Worm (Caenorhabditis elegans) whole organism, L4/young adult: ENCODE data around the gene swt-4.

Experiments
- W03F9.2 ChIP-seq: fragments of 150-350 bp; optimal IDR thresholded peaks from 2 replicates; lab custom pipeline; 2014; ENCODE audit warnings: missing biosample characterization, missing genetic modification characterization
- dao-5 ChIP-seq: sonication (generic microtip); optimal IDR thresholded peaks from 2 replicates; lab custom pipeline; 2016; ENCODE audit warnings: missing genotype, missing genetic modification characterization, moderate library complexity, missing compliant biosample characterization
- him-1 ChIP-seq: sonication (generic microtip); optimal IDR thresholded peaks from 2 replicates; lab custom pipeline; 2016; ENCODE audit warnings: missing genotype, missing genetic modification reagents, missing genetic modification characterization, missing compliant biosample characterization

Gene swt-4

DNA sequence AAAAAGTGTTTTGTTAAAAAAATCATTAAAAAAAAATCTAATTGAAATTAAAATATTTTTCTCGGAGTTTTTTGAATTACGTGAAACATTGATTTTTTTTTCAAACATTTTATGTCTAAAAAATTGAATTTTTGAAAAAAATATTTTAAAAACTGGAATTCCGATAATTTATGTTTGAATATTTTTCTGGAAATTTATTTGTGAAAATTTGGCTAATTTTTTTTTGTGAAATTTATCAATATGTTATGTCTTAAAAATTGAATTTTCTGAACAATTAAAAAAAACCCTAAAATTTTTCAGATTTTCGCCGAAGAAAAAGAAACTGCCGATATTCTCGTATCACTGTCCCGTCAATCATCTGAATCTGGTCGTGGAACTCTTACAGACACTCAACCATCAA is 16.6 kb downstream of the swt-4 start, which contains the start of gene Y39A1A.24:
Y39A1A.24 (plus strand) TSS at position 301 of the 400 bp plus-strand sequence.
- TF ChIP-seq W03F9.2 (tag; lab: Kevin White, UChicago) (no peak), him-1 (tag; lab: Kevin White, UChicago) (no peak), dao-5 (no peak)

DNA sequence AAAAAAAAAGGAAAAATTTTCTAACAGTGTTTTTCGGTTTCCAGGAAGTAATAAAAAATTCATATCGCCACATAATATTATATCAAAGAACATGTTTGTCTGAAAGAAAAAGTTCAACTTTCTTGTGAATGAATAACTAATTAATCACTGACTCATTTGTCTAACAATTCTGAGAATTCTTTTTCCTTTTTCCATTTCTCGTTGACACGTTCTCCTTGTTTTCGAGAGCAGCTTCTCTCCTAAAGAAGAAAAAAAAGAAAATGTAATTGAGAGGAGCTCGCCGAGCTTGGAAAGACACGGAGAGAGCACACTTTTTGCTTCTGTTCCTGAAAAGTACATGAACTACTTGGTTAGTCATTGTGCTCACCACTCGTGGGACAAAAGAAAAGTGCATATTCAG is 20.8 kb downstream of the swt-4 start:
- TF ChIP-seq dao-5 = no peak
- no peak for TF ChIP-seq him-1 (tag; lab: Kevin White, UChicago)
- no peak for TF ChIP-seq W03F9.2 (tag; lab: Kevin White, UChicago)

ce11 chrIII:10605049-10605448 is 23.9 kb downstream of the swt-4 start, which contains the start of gene rabx-5:
rabx-5 (plus strand) TSS chrIII:10605349.
- TF ChIP-seq him-1 (tag; lab: Kevin White, UChicago) (no peak), W03F9.2 (tag; lab: Kevin White, UChicago) (no peak), dao-5 (no peak)

DNA sequence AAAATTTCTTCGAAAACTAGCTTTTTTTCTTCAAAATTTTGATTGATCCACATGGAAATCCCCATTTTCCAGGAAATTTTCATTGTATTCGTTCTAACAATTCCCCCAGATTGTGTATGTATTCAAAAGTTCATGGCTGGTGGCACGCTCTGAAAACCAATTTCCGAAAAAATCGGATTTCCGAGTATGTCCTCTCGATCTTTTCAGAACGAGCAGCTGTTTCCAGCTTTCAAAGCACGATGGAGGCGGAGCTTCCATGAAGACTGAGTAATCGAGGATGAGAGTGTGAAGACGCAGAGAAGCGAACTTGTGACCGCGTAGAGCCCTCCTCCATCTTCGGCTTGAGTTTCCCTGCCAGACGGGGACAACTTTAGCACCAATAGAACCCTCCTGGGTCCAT is 24.6 kb downstream of the swt-4 start:
- TF ChIP-seq him-1 (tag; lab: Kevin White, UChicago) = no peak

DNA sequence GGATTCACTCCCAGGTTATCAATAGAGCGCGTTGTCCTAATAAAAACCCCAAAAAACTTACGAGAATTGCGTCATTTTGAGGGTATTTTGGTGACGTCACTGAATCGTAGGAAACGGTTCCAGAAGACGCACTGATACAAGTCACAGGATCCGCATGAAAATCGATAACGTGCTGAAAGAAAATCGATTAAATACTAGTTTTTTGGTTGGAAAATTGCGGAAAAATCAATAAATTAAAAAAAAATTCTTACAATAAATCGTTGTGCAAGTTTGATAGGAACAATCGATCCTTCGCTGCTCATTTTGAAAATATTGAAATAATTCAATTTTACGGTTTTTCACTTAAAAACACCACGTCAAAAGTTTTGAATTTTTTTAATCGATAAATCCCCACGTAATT is 25.7 kb downstream of the swt-4 start, which contains the start of gene Y39A1A.2:
Y39A1A.2 (minus strand) TSS at position 319 of the 400 bp plus-strand sequence.
- TF ChIP-seq W03F9.2 (tag; lab: Kevin White, UChicago) (no peak), dao-5 (no peak), him-1 (tag; lab: Kevin White, UChicago) (no peak)

DNA sequence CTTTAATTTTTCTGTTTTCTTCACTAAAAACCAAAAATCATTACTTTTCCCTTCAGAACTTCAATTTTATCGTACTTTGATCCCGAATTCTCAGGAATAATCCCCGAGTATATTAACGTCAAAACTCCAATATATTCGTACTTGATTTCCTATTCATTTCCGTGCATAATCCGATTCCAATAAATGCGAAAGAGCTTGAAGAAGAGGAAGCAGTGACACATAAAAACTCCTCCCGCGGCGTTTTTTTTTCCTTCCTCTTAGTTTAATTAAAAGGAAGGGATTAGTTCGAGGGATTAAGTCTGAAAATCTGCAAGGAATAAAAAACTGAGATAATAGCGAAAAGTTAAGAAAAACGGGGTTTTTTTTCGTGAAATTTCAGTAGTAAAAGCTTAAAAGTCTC is 28.0 kb downstream of the swt-4 start:
- TF ChIP-seq him-1 (tag; lab: Kevin White, UChicago) (no peak), W03F9.2 (tag; lab: Kevin White, UChicago) (no peak), dao-5 (no peak)

DNA sequence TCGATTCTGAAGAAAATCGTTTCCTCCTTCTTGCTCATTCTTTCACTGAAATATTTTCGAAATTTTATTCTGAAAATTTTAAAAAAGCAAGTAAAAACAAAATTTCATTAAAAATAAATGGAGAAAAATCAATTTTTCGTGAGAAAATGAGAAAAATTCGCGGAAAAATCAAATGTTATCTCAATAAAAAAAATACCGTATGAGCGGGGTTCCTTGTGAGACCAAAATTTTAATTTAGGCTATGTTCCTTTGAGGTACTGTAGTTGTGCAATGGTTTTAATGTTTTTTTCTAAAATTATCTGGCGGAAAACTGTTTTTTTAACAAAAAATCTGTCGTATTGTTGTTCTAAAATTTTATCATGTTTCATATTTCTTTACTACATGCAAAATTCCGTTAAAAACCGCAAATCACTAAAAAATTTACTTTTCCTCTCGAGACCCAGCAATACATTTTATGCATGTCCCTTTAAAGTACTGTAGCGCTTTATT is 28.8 kb downstream of the swt-4 start, which contains the start of gene epg-6:
epg-6 (minus strand) TSS at position 51 of the 489 bp plus-strand sequence.
- TF ChIP-seq dao-5 (no peak), W03F9.2 (tag; lab: Kevin White, UChicago) (peak; percentile 7)

DNA sequence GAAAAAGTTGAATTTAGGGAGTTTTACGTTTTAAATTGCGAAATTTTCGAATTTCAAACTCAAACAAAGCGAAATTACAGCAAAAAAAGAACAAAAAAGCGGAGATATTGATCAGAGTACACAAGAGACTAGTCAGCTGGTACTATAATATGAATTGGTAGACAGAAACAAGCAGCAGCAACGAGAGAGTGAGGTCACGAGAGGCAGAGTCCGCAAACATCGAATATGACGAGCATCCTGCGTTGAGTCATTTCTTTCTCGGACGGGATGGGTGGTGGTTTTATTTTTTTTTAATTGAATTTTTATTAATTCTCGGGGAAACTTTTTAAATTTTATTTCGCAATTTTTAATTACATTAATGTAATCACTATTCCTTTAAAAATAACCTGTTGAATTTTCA is 29.2 kb downstream of the swt-4 start:
- TF ChIP-seq him-1 (tag; lab: Kevin White, UChicago) = no peak
- TF ChIP-seq dao-5 = no peak
- peak; percentile 87 for TF ChIP-seq W03F9.2 (tag; lab: Kevin White, UChicago)

DNA sequence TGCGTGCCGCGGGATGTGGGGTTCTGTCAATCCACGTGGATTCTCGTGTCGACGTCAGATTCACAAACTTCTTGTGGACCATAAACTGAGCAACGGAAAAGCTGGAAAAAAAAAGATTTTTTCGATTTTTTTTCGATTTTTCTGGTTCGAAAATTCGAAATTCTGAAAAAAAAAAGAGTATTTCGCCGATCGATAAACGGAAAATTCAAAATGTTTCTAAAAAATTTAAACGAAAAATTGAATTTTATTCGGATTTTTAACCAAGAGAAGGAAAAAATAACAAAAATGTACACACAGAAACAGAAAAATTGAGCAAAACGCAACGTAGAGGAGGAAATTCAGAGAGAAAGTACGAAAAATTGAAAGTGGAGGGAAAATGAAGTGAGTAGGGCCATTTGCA is 32.6 kb downstream of the swt-4 start, which contains the start of gene Y39A1A.3:
Y39A1A.3 (minus strand) TSS at position 101 of the 400 bp plus-strand sequence.
- TF ChIP-seq him-1 (tag; lab: Kevin White, UChicago) (no peak), W03F9.2 (tag; lab: Kevin White, UChicago) (no peak), dao-5 (no peak)

DNA sequence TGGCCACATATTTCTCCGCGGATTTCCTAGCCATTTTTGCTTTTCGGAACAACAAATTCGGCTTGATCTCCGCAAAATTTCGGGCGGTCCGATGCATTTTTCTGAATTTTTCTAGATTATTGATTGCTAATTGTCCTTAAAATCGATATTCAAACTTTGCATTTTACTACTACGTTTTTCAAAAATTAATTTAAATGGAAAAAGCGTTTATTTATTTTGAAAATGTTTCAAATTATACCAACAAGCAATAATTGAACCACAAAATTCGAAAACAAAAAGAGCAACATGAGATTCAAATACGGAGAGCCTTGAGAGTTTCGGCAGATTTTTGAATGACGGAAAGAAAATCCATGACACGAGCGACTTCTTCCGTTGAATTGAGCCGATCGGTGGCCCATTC is 33.9 kb downstream of the swt-4 start, which contains the start of gene Y45F3A.9:
Y45F3A.9 (minus strand) TSS at position 101 of the 400 bp plus-strand sequence.
- TF ChIP-seq him-1 (tag; lab: Kevin White, UChicago) = no peak
- no peak for TF ChIP-seq dao-5
- no peak for TF ChIP-seq W03F9.2 (tag; lab: Kevin White, UChicago)

- TF ChIP-seq W03F9.2 (tag; lab: Kevin White, UChicago) (no peak), dao-5 (no peak), him-1 (tag; lab: Kevin White, UChicago) (no peak)
Observed at ce11 chrIII:10592729-10593128, 36.2 kb downstream of the swt-4 start, which contains the start of gene Y45F3A.8. Y45F3A.8 (minus strand) TSS chrIII:10592829.

- no peak for TF ChIP-seq dao-5
- TF ChIP-seq him-1 (tag; lab: Kevin White, UChicago) = no peak
- TF ChIP-seq W03F9.2 (tag; lab: Kevin White, UChicago) = no peak
Observed at ce11 chrIII:10592074-10592473, 36.9 kb downstream of the swt-4 start.

ce11 chrIII:10586243-10586642 is 42.7 kb downstream of the swt-4 start, which contains the start of gene Y45F3A.5:
Y45F3A.5 (minus strand) TSS chrIII:10586343.
- TF ChIP-seq him-1 (tag; lab: Kevin White, UChicago) (no peak), W03F9.2 (tag; lab: Kevin White, UChicago) (no peak)

DNA sequence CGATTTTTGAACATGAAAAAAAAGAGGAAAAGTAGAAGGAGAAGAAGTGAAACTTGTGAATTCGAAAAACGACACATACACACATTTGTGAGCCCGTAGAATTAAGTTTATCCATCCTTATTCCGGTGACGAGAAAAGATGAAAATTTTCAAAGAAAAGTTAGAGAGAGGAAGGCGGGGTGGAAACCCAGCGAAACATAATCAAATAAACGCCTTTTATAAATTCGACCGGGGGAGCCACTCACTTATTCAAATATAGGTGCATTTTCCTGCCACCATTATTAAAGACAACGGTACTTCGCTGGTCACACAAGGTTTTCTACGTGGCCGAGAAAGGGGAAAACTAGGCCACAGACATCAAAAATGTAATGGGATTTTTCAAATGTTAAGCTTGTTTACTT is 45.5 kb downstream of the swt-4 start:
- TF ChIP-seq W03F9.2 (tag; lab: Kevin White, UChicago) (no peak), dao-5 (no peak), him-1 (tag; lab: Kevin White, UChicago) (no peak)

DNA sequence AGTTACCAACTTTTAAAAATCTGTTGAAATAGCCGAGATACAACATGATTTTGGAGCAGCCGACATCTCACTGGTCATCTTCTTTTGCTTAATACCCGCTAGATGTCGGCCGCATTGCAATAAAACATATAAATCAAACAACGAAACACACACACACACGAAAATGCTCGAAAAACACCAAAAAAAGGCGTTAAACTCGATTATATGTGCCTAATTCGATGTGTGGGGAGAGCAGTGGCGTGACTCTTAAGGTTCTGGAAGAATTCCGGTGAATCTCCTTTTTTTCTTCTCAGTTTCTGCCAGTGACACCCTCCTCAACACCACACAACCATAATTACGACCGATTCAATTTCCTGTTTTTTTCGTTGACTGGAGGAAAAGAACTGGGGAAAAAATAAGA is 48.7 kb downstream of the swt-4 start:
- no peak for TF ChIP-seq him-1 (tag; lab: Kevin White, UChicago)
- TF ChIP-seq dao-5 = no peak
- TF ChIP-seq W03F9.2 (tag; lab: Kevin White, UChicago) = no peak
